Fruit fly (Drosophila melanogaster) whole organism, prepupa: ENCODE data around the gene Nhe2.

Source experiments
- Blimp-1 ChIP-seq: fragments of 200-800 bp; sonication (Bioruptor generic); optimal IDR thresholded peaks from 3 replicates; lab custom pipeline; 2017; ENCODE audit warnings: missing biosample characterization, missing genetic modification characterization, mild to moderate bottlenecking, moderate library complexity, missing genetic modification reagents
- CG10631 ChIP-seq: fragments of 200-800 bp; sonication (Bioruptor generic); optimal IDR thresholded peaks from 2 replicates; lab custom pipeline; 2016; ENCODE audit warnings: missing biosample characterization, missing genetic modification characterization
- CG11294 ChIP-seq: fragments of 200-800 bp; sonication (Bioruptor generic); IDR thresholded peaks from 2 replicates; pipeline ENCODE4 v1.3.6; 2022; ENCODE audit warnings: missing biosample characterization, missing genetic modification characterization
- CG11902 ChIP-seq: fragments of 200-800 bp; sonication (Bioruptor generic); optimal IDR thresholded peaks from 3 replicates; lab custom pipeline; 2016; ENCODE audit warnings: missing biosample characterization, missing genetic modification characterization
- CG1621 ChIP-seq: fragments of 200-800 bp; sonication (Bioruptor generic); optimal IDR thresholded peaks from 3 replicates; lab custom pipeline; 2018; ENCODE audit warnings: missing biosample characterization, mild to moderate bottlenecking, missing genetic modification characterization
- CG3032 ChIP-seq: fragments of 200-800 bp; optimal IDR thresholded peaks from 2 replicates; lab custom pipeline; 2019; ENCODE audit warnings: missing biosample characterization, mild to moderate bottlenecking, missing genetic modification characterization, moderate library complexity
- CG3919 ChIP-seq: fragments of 200-800 bp; sonication (Bioruptor generic); optimal IDR thresholded peaks from 3 replicates; lab custom pipeline; 2016; ENCODE audit warnings: missing biosample characterization, missing genetic modification characterization
- CG4318 ChIP-seq: fragments of 200-800 bp; sonication (Bioruptor generic); optimal IDR thresholded peaks from 3 replicates; lab custom pipeline; 2017; ENCODE audit warnings: missing biosample characterization, mild to moderate bottlenecking, missing genetic modification characterization
- CG6163 ChIP-seq: fragments of 200-800 bp; sonication (Bioruptor generic); IDR thresholded peaks from 3 replicates; pipeline ENCODE4 v1.3.6; 2022; ENCODE audit warnings: missing biosample characterization, missing genetic modification characterization
- CG6276 ChIP-seq: fragments of 200-800 bp; sonication (Bioruptor generic); optimal IDR thresholded peaks from 2 replicates; lab custom pipeline; 2017; ENCODE audit warnings: missing biosample characterization, mild to moderate bottlenecking, missing genetic modification characterization
- CG7368 ChIP-seq: fragments of 200-800 bp; sonication (Bioruptor generic); optimal IDR thresholded peaks from 3 replicates; lab custom pipeline; 2016; ENCODE audit warnings: missing biosample characterization, missing genetic modification characterization
- CG8119 ChIP-seq: fragments of 200-800 bp; sonication (Bioruptor generic); IDR thresholded peaks from 3 replicates; pipeline ENCODE4 v1.3.6; 2022; ENCODE audit warnings: missing biosample characterization, missing genetic modification characterization
- CG8319 ChIP-seq: fragments of 200-800 bp; sonication (Bioruptor generic); optimal IDR thresholded peaks from 3 replicates; lab custom pipeline; 2016; ENCODE audit warnings: missing biosample characterization, missing genetic modification characterization
- CG8632 ChIP-seq: fragments of 200-800 bp; sonication (Bioruptor generic); optimal IDR thresholded peaks from 3 replicates; lab custom pipeline; 2016; ENCODE audit warnings: missing biosample characterization, missing genetic modification characterization
- CG9139 ChIP-seq: fragments of 200-800 bp; sonication (Bioruptor generic); optimal IDR thresholded peaks from 3 replicates; lab custom pipeline; 2017; ENCODE audit warnings: missing biosample characterization, mild to moderate bottlenecking, missing genetic modification characterization
- Eip78C ChIP-seq: fragments of 200-800 bp; sonication (Bioruptor generic); peaks from one replicate; lab custom pipeline; 2016; ENCODE audit warnings: missing biosample characterization, missing genetic modification characterization
- Eip93F ChIP-seq: fragments of 200-800 bp; sonication (Bioruptor generic); optimal IDR thresholded peaks from 2 replicates; lab custom pipeline; 2016; ENCODE audit warnings: missing biosample characterization, mild to moderate bottlenecking, missing genetic modification characterization
- Ets21C ChIP-seq: fragments of 200-800 bp; sonication (Bioruptor generic); optimal IDR thresholded peaks from 3 replicates; lab custom pipeline; 2016; ENCODE audit warnings: missing biosample characterization, missing genetic modification characterization
- Hr39 ChIP-seq: fragments of 200-800 bp; sonication (Bioruptor generic); optimal IDR thresholded peaks from 2 replicates; lab custom pipeline; 2016; ENCODE audit warnings: missing biosample characterization, missing genetic modification characterization
- Lpt ChIP-seq: fragments of 200-800 bp; sonication (Bioruptor generic); optimal IDR thresholded peaks from 3 replicates; lab custom pipeline; 2016; ENCODE audit warnings: missing biosample characterization, missing genetic modification characterization
- Smox ChIP-seq: fragments of 200-800 bp; sonication (Bioruptor generic); optimal IDR thresholded peaks from 3 replicates; lab custom pipeline; 2016; ENCODE audit warnings: missing biosample characterization, missing genetic modification characterization
- Sox102F ChIP-seq: fragments of 200-800 bp; sonication (Bioruptor generic); optimal IDR thresholded peaks from 2 replicates; lab custom pipeline; 2016; ENCODE audit warnings: missing biosample characterization, mild to moderate bottlenecking, missing genetic modification characterization
- Sox14 ChIP-seq: fragments of 200-800 bp; sonication (Bioruptor generic); optimal IDR thresholded peaks from 3 replicates; lab custom pipeline; 2016; ENCODE audit warnings: missing biosample characterization, missing genetic modification characterization
- Sox15 ChIP-seq: fragments of 200-800 bp; sonication (Bioruptor generic); optimal IDR thresholded peaks from 3 replicates; lab custom pipeline; 2016; ENCODE audit warnings: missing biosample characterization, missing genetic modification characterization
- achi ChIP-seq: fragments of 200-800 bp; sonication (Bioruptor generic); optimal IDR thresholded peaks from 3 replicates; lab custom pipeline; 2016; ENCODE audit warnings: missing biosample characterization, missing genetic modification characterization
- acj6 ChIP-seq: fragments of 200-800 bp; sonication (Bioruptor generic); optimal IDR thresholded peaks from 3 replicates; lab custom pipeline; 2016; ENCODE audit warnings: missing biosample characterization, missing genetic modification characterization
- esn ChIP-seq: fragments of 200-800 bp; sonication (Bioruptor generic); optimal IDR thresholded peaks from 2 replicates; lab custom pipeline; 2016; ENCODE audit warnings: missing biosample characterization, mild to moderate bottlenecking, missing genetic modification characterization, moderate library complexity
- fd59A ChIP-seq: fragments of 200-800 bp; sonication (Bioruptor generic); optimal IDR thresholded peaks from 2 replicates; lab custom pipeline; 2017; ENCODE audit warnings: missing biosample characterization, mild to moderate bottlenecking, missing genetic modification characterization, missing genetic modification reagents
- fd85E ChIP-seq: fragments of 200-800 bp; sonication (Bioruptor generic); optimal IDR thresholded peaks from 3 replicates; lab custom pipeline; 2016; ENCODE audit warnings: missing biosample characterization, missing genetic modification characterization
- fkh ChIP-seq: fragments of 200-800 bp; sonication (Bioruptor generic); optimal IDR thresholded peaks from 3 replicates; lab custom pipeline; 2017; ENCODE audit warnings: missing biosample characterization, mild to moderate bottlenecking, missing genetic modification characterization, moderate library complexity
- lz ChIP-seq: fragments of 200-800 bp; sonication (Bioruptor generic); optimal IDR thresholded peaks from 3 replicates; lab custom pipeline; 2016; ENCODE audit warnings: missing biosample characterization, missing genetic modification characterization
- pdm3 ChIP-seq: fragments of 200-800 bp; sonication (Bioruptor generic); optimal IDR thresholded peaks from 3 replicates; lab custom pipeline; 2016; ENCODE audit warnings: missing biosample characterization, missing genetic modification characterization
- salr ChIP-seq, 2 experiments: fragments of 200-800 bp; sonication (Bioruptor generic); optimal IDR thresholded peaks; 3 replicates each; lab custom pipeline; 2016 to 2018; ENCODE audit warnings: missing biosample characterization in 2 of 2, missing genetic modification characterization in 2 of 2, mild to moderate bottlenecking in 1 of 2
- ss ChIP-seq, 2 experiments: fragments of 200-800 bp; sonication (Bioruptor generic); optimal IDR thresholded peaks; 2 replicates in 1 of 2; 3 replicates in 1 of 2; lab custom pipeline; 2017 to 2018; ENCODE audit warnings: mild to moderate bottlenecking in 2 of 2, missing biosample characterization in 2 of 2, missing genetic modification characterization in 2 of 2, moderate library complexity in 1 of 2
- vri ChIP-seq: fragments of 200-800 bp; sonication (Bioruptor generic); optimal IDR thresholded peaks from 3 replicates; lab custom pipeline; 2016; ENCODE audit warnings: missing biosample characterization, mild to moderate bottlenecking, missing genetic modification characterization

Nhe2 gene

DNA sequence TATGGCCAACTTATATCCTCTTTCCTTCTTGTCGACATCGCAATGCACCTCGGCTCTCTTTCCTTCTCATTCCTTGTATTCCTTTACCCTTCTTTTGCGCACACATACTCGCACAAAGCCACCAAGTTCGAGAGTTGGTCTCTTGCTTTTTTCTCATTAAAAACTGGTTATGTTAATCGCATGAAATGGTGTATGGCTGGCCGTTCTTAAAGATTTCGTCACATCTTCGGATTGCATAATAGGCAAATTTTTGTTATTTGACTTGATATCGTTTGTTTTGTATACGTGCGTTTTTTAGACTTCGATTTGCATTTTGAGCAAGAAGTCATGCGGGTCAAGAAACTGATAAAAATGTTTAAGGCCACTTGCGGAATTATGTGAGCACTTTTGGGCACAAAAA, 33.5 kb upstream of the Nhe2 start:
- TF ChIP-seq Eip78C (peak; percentile 70), vri (GFP tag; lab: Kevin White, UChicago) (peak; percentile 56), CG8319 (no peak)
- TF ChIP-seq, all 60 proteins: peak for 2

DNA sequence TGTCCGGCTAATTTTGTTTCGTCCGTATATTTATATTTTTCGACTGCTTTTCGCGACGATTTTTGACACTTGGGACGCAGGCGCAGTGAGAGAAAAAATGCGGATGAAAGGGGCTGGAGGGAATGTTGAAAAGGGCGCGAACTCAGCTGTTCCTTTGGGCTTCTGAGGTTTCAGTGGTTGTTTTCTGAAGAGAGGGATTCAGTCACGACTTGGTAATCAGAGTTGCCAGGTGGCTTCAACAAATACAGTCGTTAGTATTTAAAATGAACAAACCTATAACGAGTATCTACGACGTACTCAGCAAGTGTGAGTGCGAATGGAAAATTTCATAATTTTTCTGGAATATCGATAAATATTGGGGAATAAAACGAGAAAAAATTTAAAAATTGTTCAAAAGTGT, 32.9 kb upstream of the Nhe2 start, which contains the start of gene CG9265:
TSS of gene CG9265 (minus strand) at position 68 of the 400 bp plus-strand sequence.
- TF ChIP-seq fkh (GFP tag; lab: Kevin White, UChicago), result no peak
- TF ChIP-seq Smox (GFP tag; lab: Kevin White, UChicago), result no peak
- no peak for TF ChIP-seq acj6
- no peak for TF ChIP-seq Eip93F (GFP tag; lab: Kevin White, UChicago)
- TF ChIP-seq CG1621, result no peak
- no peak for TF ChIP-seq Sox15 (GFP tag; lab: Kevin White, UChicago)
- peak; percentile 6 for TF ChIP-seq lz (GFP tag; lab: Kevin White, UChicago)
- no peak for TF ChIP-seq salr (GFP tag; optimal IDR thresholded peaks at IDR 0.05; lab: Kevin White, UChicago)
- no peak for TF ChIP-seq CG8632 (GFP tag; lab: Kevin White, UChicago)
- TF ChIP-seq Eip78C, result peak; percentile 27
- no peak for TF ChIP-seq ss (GFP tag; optimal IDR thresholded peaks at IDR 0.05; lab: Kevin White, UChicago)
- no peak for TF ChIP-seq CG11902 (GFP tag; lab: Kevin White, UChicago)
- no peak for TF ChIP-seq CG9139 (GFP tag; lab: Kevin White, UChicago)
- no peak for TF ChIP-seq Hr39 (GFP tag; lab: Kevin White, UChicago)
- no peak for TF ChIP-seq esn (GFP tag; lab: Kevin White, UChicago)
- TF ChIP-seq CG6276, result no peak
- TF ChIP-seq Sox102F (GFP tag; lab: Kevin White, UChicago), result no peak
- TF ChIP-seq CG8119 (GFP tag; lab: Robert Waterston, UW), result no peak
- no peak for TF ChIP-seq Lpt (GFP tag; lab: Kevin White, UChicago)
- TF ChIP-seq CG6163 (GFP tag; lab: Robert Waterston, UW), result 0 out of 3 replicates have a peak, but pooled peaks have one; percentile 26
- no peak for TF ChIP-seq CG3919 (GFP tag; lab: Kevin White, UChicago)
- TF ChIP-seq Ets21C (GFP tag; lab: Kevin White, UChicago), result no peak
- no peak for TF ChIP-seq CG7368 (GFP tag; lab: Kevin White, UChicago)
- no peak for TF ChIP-seq Sox14 (GFP tag; lab: Kevin White, UChicago)
- TF ChIP-seq pdm3 (GFP tag; lab: Kevin White, UChicago), result no peak
- no peak for TF ChIP-seq CG4318 (GFP tag; lab: Kevin White, UChicago)

DNA sequence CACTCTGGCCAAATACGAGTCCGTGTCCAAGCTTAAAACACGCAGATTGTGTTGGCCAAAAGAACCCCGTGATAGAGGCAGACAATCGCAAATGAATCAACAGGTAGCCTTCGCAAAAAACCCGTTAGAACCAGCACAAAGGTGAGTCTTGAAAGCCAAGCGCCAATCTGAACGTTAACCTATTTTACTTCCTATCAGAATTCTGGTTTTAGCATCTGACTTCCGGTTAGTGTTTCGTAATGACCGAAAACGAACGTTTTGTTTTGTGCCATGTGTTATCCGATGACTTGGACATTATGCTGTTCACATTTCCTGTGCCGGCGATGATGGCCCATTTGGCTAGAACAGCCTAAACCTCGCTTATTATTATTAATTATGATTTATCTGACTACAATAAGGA, 32.0 kb upstream of the Nhe2 start:
- TF ChIP-seq pdm3 (GFP tag; lab: Kevin White, UChicago) (no peak), achi (GFP tag; lab: Kevin White, UChicago) (no peak), CG8119 (GFP tag; lab: Robert Waterston, UW) (no peak)
- TF ChIP-seq, all 60 proteins: peak for 0

DNA sequence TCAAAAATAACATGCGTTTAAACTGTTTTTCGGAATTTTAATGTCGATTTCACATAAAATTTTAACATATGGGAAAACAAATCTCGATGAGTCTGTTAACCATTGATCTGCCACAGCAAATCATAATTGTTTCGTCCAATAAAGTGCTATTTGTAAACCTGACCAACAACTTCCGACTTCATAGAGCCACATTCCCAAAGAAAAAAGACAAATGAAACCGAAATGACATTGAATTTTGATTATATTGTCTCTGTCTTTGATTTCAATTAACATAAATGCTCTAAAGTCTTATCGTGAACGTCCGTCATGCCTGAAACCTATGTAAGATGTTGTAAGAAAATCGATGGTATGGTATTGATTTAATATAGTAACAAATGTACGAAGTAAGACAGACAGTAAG, 31.1 kb upstream of the Nhe2 start:
- TF ChIP-seq fd59A (GFP tag; lab: Kevin White, UChicago), result no peak

DNA sequence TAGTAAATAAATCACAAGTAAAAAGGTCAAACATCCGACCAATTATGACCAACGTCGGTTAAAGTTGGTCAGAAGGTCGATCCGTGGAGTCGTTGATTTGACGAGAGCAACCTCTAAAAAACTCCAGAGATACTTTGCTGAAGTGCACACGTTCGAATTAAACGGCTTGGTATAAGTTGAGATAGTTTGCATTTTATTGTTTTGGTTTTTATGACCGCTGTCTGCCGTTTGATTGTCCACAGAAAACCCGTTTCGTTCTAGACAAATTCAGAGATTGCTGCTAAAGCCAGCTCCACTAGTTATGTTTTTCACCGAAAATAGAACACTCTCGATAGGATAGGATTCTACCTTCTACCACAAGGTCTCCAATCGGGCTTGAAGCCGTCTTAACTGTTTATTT, 30.6 kb upstream of the Nhe2 start:
- TF ChIP-seq CG10631 (GFP tag; lab: Kevin White, UChicago), result no peak
- TF ChIP-seq CG8319, result no peak
- TF ChIP-seq Sox15 (GFP tag; lab: Kevin White, UChicago), result no peak
- no peak for TF ChIP-seq fd85E (GFP tag; lab: Kevin White, UChicago)
- TF ChIP-seq CG3032 (tag; lab: Kevin White, UChicago), result no peak
- no peak for TF ChIP-seq ss (GFP tag; optimal IDR thresholded peaks at IDR 0.05; lab: Kevin White, UChicago)
- no peak for TF ChIP-seq Blimp-1 (GFP tag; lab: Kevin White, UChicago)
- no peak for TF ChIP-seq CG11294 (GFP tag; lab: Robert Waterston, UW)
